Worm (Caenorhabditis elegans) whole organism, L1 larva: Measurements from ENCODE around the gene K11C4.2.

Experiments used
- C16A3.4 ChIP-seq: fragments of 150-350 bp; optimal IDR thresholded peaks from 2 replicates; lab custom pipeline; 2014; ENCODE audit warnings: missing biosample characterization, missing genetic modification characterization
- C34B4.2 ChIP-seq: sonication (generic microtip); optimal IDR thresholded peaks from 2 replicates; lab custom pipeline; 2017; ENCODE audit warnings: mild to moderate bottlenecking, missing genetic modification characterization, missing compliant biosample characterization
- F16B12.6 ChIP-seq: fragments of 150-350 bp; optimal IDR thresholded peaks from 2 replicates; lab custom pipeline; 2014; ENCODE audit warnings: missing biosample characterization, missing genetic modification characterization
- Y116A8C.19 ChIP-seq: sonication (generic microtip); optimal IDR thresholded peaks from 2 replicates; lab custom pipeline; 2016; ENCODE audit warnings: missing compliant biosample characterization, missing genetic modification characterization, borderline replicate concordance
- alr-1 ChIP-seq: fragments of 200-800 bp; sonication (Bioruptor generic); optimal IDR thresholded peaks from 2 replicates; lab custom pipeline; 2018; ENCODE audit warnings: borderline replicate concordance, mild to moderate bottlenecking, missing genetic modification characterization, missing compliant biosample characterization
- aly-2 ChIP-seq: fragments of 150-350 bp; optimal IDR thresholded peaks from 2 replicates; lab custom pipeline; 2014; ENCODE audit warnings: missing biosample characterization, missing genetic modification characterization
- ceh-63 ChIP-seq: fragments of 200-800 bp; sonication (Bioruptor generic); optimal IDR thresholded peaks from 2 replicates; lab custom pipeline; 2018; ENCODE audit warnings: mild to moderate bottlenecking, missing genetic modification characterization, missing compliant biosample characterization
- ceh-8 ChIP-seq: fragments of 200-800 bp; sonication (Bioruptor generic); optimal IDR thresholded peaks from 2 replicates; lab custom pipeline; 2018; ENCODE audit warnings: mild to moderate bottlenecking, missing genetic modification characterization, moderate library complexity, missing compliant biosample characterization
- ceh-82 ChIP-seq, 3 experiments: fragments of 150-350 bp in 1 of 3; sonication (generic microtip) in 2 of 3; optimal IDR thresholded peaks; 2 replicates each; lab custom pipeline; 2014 to 2017; ENCODE audit warnings: missing biosample characterization in 3 of 3, missing genetic modification characterization in 3 of 3
- ceh-88 ChIP-seq: fragments of 200-800 bp; sonication (Bioruptor generic); IDR thresholded peaks from 2 replicates; pipeline ENCODE4 v1.3.6; 2022; ENCODE audit warnings: missing genetic modification characterization, missing compliant biosample characterization
- ces-1 ChIP-seq: fragments of 150-350 bp; optimal IDR thresholded peaks from 2 replicates; lab custom pipeline; 2014; ENCODE audit warnings: missing biosample characterization, missing genetic modification reagents, missing genetic modification characterization
- dpl-1 ChIP-seq, 3 experiments: fragments of 150-350 bp in 2 of 3; sonication (generic microtip) in 1 of 3; optimal IDR thresholded peaks; 2 replicates each; lab custom pipeline; 2014 to 2017; ENCODE audit warnings: missing biosample characterization in 3 of 3, missing genetic modification characterization in 3 of 3, missing genetic modification reagents in 3 of 3
- dsc-1 ChIP-seq: sonication (generic microtip); optimal IDR thresholded peaks from 2 replicates; lab custom pipeline; 2016; ENCODE audit warnings: mild to moderate bottlenecking, missing genetic modification characterization, missing compliant biosample characterization
- efl-1 ChIP-seq, 4 experiments: fragments of 150-350 bp; optimal IDR thresholded peaks in 3 of 4; peaks in 1 of 4; 1 replicate in 1 of 4; 2 replicates in 3 of 4; lab custom pipeline; 2014; ENCODE audit warnings: missing biosample characterization in 2 of 4, missing genetic modification characterization in 2 of 4, missing genetic modification reagents in 2 of 4
- efl-3 ChIP-seq: fragments of 200-800 bp; sonication (Bioruptor generic); optimal IDR thresholded peaks from 2 replicates; lab custom pipeline; 2018; ENCODE audit warnings: mild to moderate bottlenecking, missing genetic modification characterization, missing compliant biosample characterization
- egl-13 ChIP-seq: sonication (generic microtip); optimal IDR thresholded peaks from 2 replicates; lab custom pipeline; 2016; ENCODE audit warnings: missing genotype, missing genetic modification reagents, missing genetic modification characterization, missing compliant biosample characterization
- elt-2 ChIP-seq: sonication (generic microtip); optimal IDR thresholded peaks from 2 replicates; lab custom pipeline; 2016; ENCODE audit warnings: missing genetic modification characterization, mild to moderate bottlenecking, inconsistent platforms, missing compliant biosample characterization, missing genetic modification reagents
- elt-3 ChIP-seq, 6 experiments: fragments of 150-350 bp in 1 of 6; sonication (generic microtip); optimal IDR thresholded peaks; 2 replicates each; lab custom pipeline; 2017 to 2018; ENCODE audit warnings: missing biosample characterization in 6 of 6, missing genetic modification characterization in 6 of 6, inconsistent platforms in 1 of 6
- ets-5 ChIP-seq: fragments of 200-800 bp; sonication (Bioruptor generic); IDR thresholded peaks from 2 replicates; pipeline ENCODE4 v1.3.6; 2022; ENCODE audit warnings: missing genetic modification characterization, missing compliant biosample characterization
- hlh-17 ChIP-seq: fragments of 200-800 bp; sonication (Bioruptor generic); optimal IDR thresholded peaks from 2 replicates; lab custom pipeline; 2018; ENCODE audit warnings: missing genetic modification characterization, mild to moderate bottlenecking, missing compliant biosample characterization, moderate library complexity, borderline replicate concordance
- hlh-4 ChIP-seq: sonication (generic microtip); optimal IDR thresholded peaks from 2 replicates; lab custom pipeline; 2016; ENCODE audit warnings: mild to moderate bottlenecking, missing genetic modification characterization, missing compliant biosample characterization
- hpl-2 ChIP-seq: fragments of 150-350 bp; optimal IDR thresholded peaks from 2 replicates; lab custom pipeline; 2014; ENCODE audit warnings: missing biosample characterization, missing genetic modification reagents, missing genetic modification characterization
- irx-1 ChIP-seq: sonication (generic microtip); optimal IDR thresholded peaks from 2 replicates; lab custom pipeline; 2016; ENCODE audit warnings: missing genetic modification characterization, missing compliant biosample characterization
- isw-1 ChIP-seq: fragments of 200-800 bp; sonication (Bioruptor generic); IDR thresholded peaks from 2 replicates; pipeline ENCODE4 v1.3.6; 2022; ENCODE audit warnings: missing genetic modification characterization, missing compliant biosample characterization
- jun-1 ChIP-seq: fragments of 150-350 bp; optimal IDR thresholded peaks from 2 replicates; lab custom pipeline; 2014; ENCODE audit warnings: missing biosample characterization, missing genetic modification reagents, missing genetic modification characterization
- lin-13 ChIP-seq: fragments of 150-350 bp; optimal IDR thresholded peaks from 2 replicates; lab custom pipeline; 2014; ENCODE audit warnings: missing biosample characterization, missing genetic modification reagents, missing genetic modification characterization
- lin-15B ChIP-seq: fragments of 150-350 bp; sonication (generic microtip); optimal IDR thresholded peaks from 3 replicates; lab custom pipeline; 2014; ENCODE audit warnings: missing biosample characterization, missing genetic modification characterization
- lin-35 ChIP-seq, 2 experiments: fragments of 150-350 bp; optimal IDR thresholded peaks; 2 replicates each; lab custom pipeline; 2014; ENCODE audit warnings: missing biosample characterization in 2 of 2, missing genetic modification characterization in 2 of 2, missing genetic modification reagents in 2 of 2
- lin-39 ChIP-seq: fragments of 150-350 bp; optimal IDR thresholded peaks from 2 replicates; lab custom pipeline; 2014; ENCODE audit warnings: missing biosample characterization, missing genetic modification reagents, missing genetic modification characterization
- lir-3 ChIP-seq: sonication (generic microtip); optimal IDR thresholded peaks from 2 replicates; lab custom pipeline; 2016; ENCODE audit warnings: mild to moderate bottlenecking, missing genetic modification characterization, moderate library complexity, missing compliant biosample characterization; ENCODE audit not compliant: poor library complexity
- mdl-1 ChIP-seq, 2 experiments: fragments of 150-350 bp; optimal IDR thresholded peaks; 2 replicates each; lab custom pipeline; 2014 to 2017; ENCODE audit warnings: missing biosample characterization in 2 of 2, missing genetic modification characterization in 2 of 2, inconsistent platforms in 1 of 2
- mep-1 ChIP-seq: fragments of 150-350 bp; optimal IDR thresholded peaks from 2 replicates; lab custom pipeline; 2014; ENCODE audit warnings: missing biosample characterization, missing genetic modification characterization
- nhr-19 ChIP-seq: fragments of 200-800 bp; sonication (Bioruptor generic); conservative IDR thresholded peaks from 2 replicates; pipeline ENCODE4 v1.3.6; 2022; ENCODE audit warnings: missing genetic modification characterization, missing compliant biosample characterization
- nhr-47 ChIP-seq: sonication (generic microtip); optimal IDR thresholded peaks from 2 replicates; lab custom pipeline; 2016; ENCODE audit warnings: mild to moderate bottlenecking, missing genetic modification characterization, moderate library complexity, missing compliant biosample characterization
- nhr-77 ChIP-seq: fragments of 150-350 bp; optimal IDR thresholded peaks from 2 replicates; lab custom pipeline; 2014; ENCODE audit warnings: missing biosample characterization, missing genetic modification characterization
- nhr-85 ChIP-seq: sonication (generic microtip); peaks from one replicate; lab custom pipeline; 2016; ENCODE audit warnings: missing genetic modification characterization, inconsistent platforms, missing compliant biosample characterization
- nhr-90 ChIP-seq: sonication (generic microtip); optimal IDR thresholded peaks from 2 replicates; lab custom pipeline; 2016; ENCODE audit warnings: mild to moderate bottlenecking, missing genetic modification characterization, missing compliant biosample characterization; ENCODE audit not compliant: poor library complexity
- pax-3 ChIP-seq: fragments of 200-800 bp; sonication (Bioruptor generic); optimal IDR thresholded peaks from 2 replicates; lab custom pipeline; 2018; ENCODE audit warnings: mild to moderate bottlenecking, missing genetic modification characterization, moderate library complexity, missing compliant biosample characterization
- pqm-1 ChIP-seq: sonication (generic microtip); optimal IDR thresholded peaks from 3 replicates; lab custom pipeline; 2017; ENCODE audit warnings: missing biosample characterization, missing genetic modification characterization
- rnt-1 ChIP-seq: sonication (generic microtip); optimal IDR thresholded peaks from 2 replicates; lab custom pipeline; 2016; ENCODE audit warnings: mild to moderate bottlenecking, missing genetic modification characterization, moderate library complexity, missing compliant biosample characterization
- skn-1 ChIP-seq: fragments of 150-350 bp; optimal IDR thresholded peaks from 2 replicates; lab custom pipeline; 2014; ENCODE audit warnings: missing biosample characterization, missing genetic modification characterization
- snpc-4 ChIP-seq: fragments of 150-350 bp; optimal IDR thresholded peaks from 2 replicates; lab custom pipeline; 2014; ENCODE audit warnings: missing biosample characterization, missing genetic modification characterization
- sptf-1 ChIP-seq: fragments of 150-350 bp; optimal IDR thresholded peaks from 2 replicates; lab custom pipeline; 2014; ENCODE audit warnings: missing biosample characterization, missing genetic modification characterization
- sup-37 ChIP-seq: fragments of 200-800 bp; sonication (Bioruptor generic); optimal IDR thresholded peaks from 2 replicates; lab custom pipeline; 2018; ENCODE audit warnings: mild to moderate bottlenecking, missing genetic modification characterization, missing compliant biosample characterization
- tlp-1 ChIP-seq: fragments of 150-350 bp; optimal IDR thresholded peaks from 2 replicates; lab custom pipeline; 2014; ENCODE audit warnings: missing biosample characterization, missing genetic modification characterization
- unc-130 ChIP-seq: fragments of 150-350 bp; optimal IDR thresholded peaks from 2 replicates; lab custom pipeline; 2017; ENCODE audit warnings: missing biosample characterization, missing genetic modification characterization, inconsistent platforms
- unc-62 ChIP-seq: fragments of 150-350 bp; optimal IDR thresholded peaks from 2 replicates; lab custom pipeline; 2014; ENCODE audit warnings: missing biosample characterization, missing genetic modification reagents, missing genetic modification characterization
- xbp-1 ChIP-seq: sonication (generic microtip); optimal IDR thresholded peaks from 2 replicates; lab custom pipeline; 2016; ENCODE audit warnings: missing genetic modification characterization, missing compliant biosample characterization
- zip-4 ChIP-seq: fragments of 200-800 bp; sonication (Bioruptor generic); optimal IDR thresholded peaks from 2 replicates; lab custom pipeline; 2018; ENCODE audit warnings: mild to moderate bottlenecking, missing genetic modification characterization, moderate library complexity, missing compliant biosample characterization
- ztf-4 ChIP-seq: fragments of 150-350 bp; optimal IDR thresholded peaks from 2 replicates; lab custom pipeline; 2014; ENCODE audit warnings: missing biosample characterization, missing genetic modification characterization

Gene K11C4.2

DNA sequence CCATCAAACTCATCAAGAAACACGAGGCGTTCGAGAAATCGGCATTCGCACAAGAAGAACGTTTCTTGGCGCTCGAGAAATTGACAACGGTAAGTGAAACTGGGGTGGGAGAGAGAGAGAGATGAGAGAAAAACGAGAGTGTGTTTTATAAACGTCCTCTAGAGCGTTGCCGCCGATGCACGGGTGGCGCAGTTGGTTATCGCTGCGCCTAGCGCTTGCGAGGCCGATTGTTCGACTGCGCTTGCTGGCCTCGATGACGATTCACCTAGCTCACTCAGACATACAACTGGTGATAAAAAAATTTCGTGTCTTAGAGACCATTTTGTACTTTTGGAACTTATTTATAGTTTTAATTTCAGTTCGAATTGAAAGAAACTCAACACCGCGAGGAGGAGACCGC, 6.0 kb upstream of the K11C4.2 start (continued):
- TF ChIP-seq lin-35 (GFP tag; optimal IDR thresholded peaks at IDR 0.05; lab: Kevin White, UChicago) (peak; percentile 37 to 62), pax-3 (tag; lab: Kevin White, UChicago) (no peak), C34B4.2 (tag; lab: Kevin White, UChicago) (no peak), hlh-17 (GFP tag; lab: Kevin White, UChicago) (no peak), C16A3.4 (peak; percentile 39), elt-3 (tag; optimal IDR thresholded peaks at IDR 0.05; lab: Kevin White, UChicago) (peak in 1 of 6 experiments; percentile 44), snpc-4 (no peak), zip-4 (no peak), tlp-1 (no peak), xbp-1 (tag; lab: Kevin White, UChicago) (peak; percentile 24), lir-3 (tag; lab: Kevin White, UChicago) (no peak), jun-1 (tag; lab: Kevin White, UChicago) (peak; percentile 6), efl-1 (optimal IDR thresholded peaks at IDR 0.05; lab: Kevin White, UChicago) (peak; percentile 37 to 38), efl-1 (GFP tag; optimal IDR thresholded peaks at IDR 0.05 in 1 of 2; lab: Kevin White, UChicago) (peak in 1 of 2 experiments; percentile 95)
- TF ChIP-seq, all 84 proteins: peak for 30

DNA sequence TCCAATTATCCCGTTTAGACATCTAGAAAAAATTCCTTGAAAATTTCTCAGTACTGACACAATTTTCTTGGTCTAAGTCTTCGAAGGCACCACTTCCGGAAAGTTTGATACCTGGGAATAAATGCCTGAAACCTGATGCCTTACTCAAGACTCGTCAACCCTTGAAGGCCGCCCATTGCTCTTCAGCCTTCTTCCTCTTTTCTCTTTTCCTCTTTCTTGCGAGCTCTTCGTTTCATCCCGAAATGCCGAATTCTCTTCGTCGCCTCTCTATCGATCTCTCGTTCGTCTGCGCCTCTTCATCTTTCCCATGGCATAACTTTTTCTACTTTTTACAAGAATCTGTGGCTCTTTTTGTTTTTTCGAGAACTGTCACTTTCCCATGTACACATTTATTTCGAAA, 1.2 kb upstream of the K11C4.2 start:
- TF ChIP-seq rnt-1 (tag; lab: Kevin White, UChicago), result peak; percentile 15
- no peak for TF ChIP-seq nhr-77 (tag; lab: Kevin White, UChicago)
- TF ChIP-seq ceh-8 (GFP tag; lab: Kevin White, UChicago), result no peak
- TF ChIP-seq egl-13, result no peak
- no peak for TF ChIP-seq alr-1 (tag; lab: Kevin White, UChicago)
- TF ChIP-seq hpl-2 (GFP tag; lab: Kevin White, UChicago), result no peak
- TF ChIP-seq nhr-90 (tag; lab: Kevin White, UChicago), result no peak
- TF ChIP-seq lir-3 (tag; lab: Kevin White, UChicago), result no peak
- TF ChIP-seq unc-62 (GFP tag; lab: Kevin White, UChicago), result no peak
- TF ChIP-seq ceh-88 (GFP tag; lab: Robert Waterston, UW), result no peak
- TF ChIP-seq mdl-1 (tag; optimal IDR thresholded peaks at IDR 0.05; lab: Kevin White, UChicago), result no peak
- TF ChIP-seq nhr-85 (tag; lab: Kevin White, UChicago), result no peak
- no peak for TF ChIP-seq skn-1 (tag; lab: Kevin White, UChicago)
- TF ChIP-seq F16B12.6 (tag; lab: Kevin White, UChicago), result no peak
- peak; percentile 10 for TF ChIP-seq nhr-47
- no peak for TF ChIP-seq unc-130
- TF ChIP-seq Y116A8C.19 (tag; lab: Kevin White, UChicago), result no peak
- no peak for TF ChIP-seq elt-2 (tag; lab: Kevin White, UChicago)
- no peak for TF ChIP-seq lin-13
- no peak for TF ChIP-seq elt-3 (tag; optimal IDR thresholded peaks at IDR 0.05; lab: Kevin White, UChicago)
- TF ChIP-seq zip-4, result no peak
- no peak for TF ChIP-seq mep-1 (tag; lab: Kevin White, UChicago)
- TF ChIP-seq isw-1 (GFP tag; lab: Robert Waterston, UW), result no peak
- no peak for TF ChIP-seq nhr-19 (GFP tag; lab: Robert Waterston, UW)
- TF ChIP-seq ets-5 (GFP tag; lab: Robert Waterston, UW), result no peak
- TF ChIP-seq sup-37 (GFP tag; lab: Kevin White, UChicago), result no peak
- TF ChIP-seq hlh-4 (tag; lab: Kevin White, UChicago), result no peak
- TF ChIP-seq dsc-1 (tag; lab: Kevin White, UChicago), result no peak
- no peak for TF ChIP-seq lin-39
- no peak for TF ChIP-seq ceh-63 (GFP tag; lab: Kevin White, UChicago)
- no peak for TF ChIP-seq ztf-4
- no peak for TF ChIP-seq aly-2 (tag; lab: Kevin White, UChicago)
- TF ChIP-seq pqm-1, result no peak
- TF ChIP-seq efl-3 (GFP tag; lab: Kevin White, UChicago), result no peak
- no peak for TF ChIP-seq lin-15B (tag; lab: Kevin White, UChicago)
- no peak for TF ChIP-seq dpl-1 (GFP tag; optimal IDR thresholded peaks at IDR 0.05; lab: Kevin White, UChicago)
- TF ChIP-seq ces-1, result no peak
- no peak for TF ChIP-seq jun-1 (tag; lab: Kevin White, UChicago)
- TF ChIP-seq efl-1 (optimal IDR thresholded peaks at IDR 0.05; lab: Kevin White, UChicago), result no peak
- TF ChIP-seq efl-1 (GFP tag; optimal IDR thresholded peaks at IDR 0.05 in 1 of 2; lab: Kevin White, UChicago), result peak in 1 of 2 experiments; percentile 35
- TF ChIP-seq ceh-82 (tag; optimal IDR thresholded peaks at IDR 0.05; lab: Kevin White, UChicago), result peak in 1 of 3 experiments; percentile 36
- TF ChIP-seq sptf-1 (tag; lab: Kevin White, UChicago), result no peak
- no peak for TF ChIP-seq irx-1 (tag; lab: Kevin White, UChicago)
